Fruit fly (Drosophila melanogaster): ENCODE measurements around the gene hiw.
A peak's percentile ranks its signal among the peaks of the same experiment; 100 is the strongest.

hiw gene

DNA sequence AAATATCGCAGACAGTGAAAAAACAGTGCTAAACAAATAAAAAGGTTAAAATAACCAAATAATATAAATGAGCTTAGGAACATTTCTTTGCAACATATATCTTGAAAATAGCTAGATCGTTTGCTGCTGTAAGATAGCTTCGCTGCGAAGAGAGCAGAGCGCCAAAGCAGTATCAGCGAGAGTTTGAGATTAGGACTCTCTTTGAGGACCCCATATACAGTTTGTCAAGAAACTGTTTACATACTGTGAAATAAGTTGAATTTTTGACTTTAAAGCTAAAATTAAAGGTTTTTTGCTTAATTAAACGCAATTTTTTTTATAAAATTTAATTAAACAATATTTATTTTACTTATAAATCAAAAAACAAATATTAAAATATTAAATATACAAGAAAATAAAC, 13.4 kb upstream of the hiw start (continued):
- TF ChIP-seq CG11504 (tag; optimal IDR thresholded peaks at IDR 0.05) (peak; percentile 88), Neu2 (GFP tag; optimal IDR thresholded peaks at IDR 0.05; ENCODE audit: borderline replicate concordance) (no peak), Xrp1 (GFP tag; IDR thresholded peaks at IDR 0.05) (peak; percentile 22; the same call in 1 of the 2 replicates), pzg (GFP tag; optimal IDR thresholded peaks at IDR 0.05) (no peak), CG6254 (GFP tag; optimal IDR thresholded peaks at IDR 0.05) (no peak)

DNA sequence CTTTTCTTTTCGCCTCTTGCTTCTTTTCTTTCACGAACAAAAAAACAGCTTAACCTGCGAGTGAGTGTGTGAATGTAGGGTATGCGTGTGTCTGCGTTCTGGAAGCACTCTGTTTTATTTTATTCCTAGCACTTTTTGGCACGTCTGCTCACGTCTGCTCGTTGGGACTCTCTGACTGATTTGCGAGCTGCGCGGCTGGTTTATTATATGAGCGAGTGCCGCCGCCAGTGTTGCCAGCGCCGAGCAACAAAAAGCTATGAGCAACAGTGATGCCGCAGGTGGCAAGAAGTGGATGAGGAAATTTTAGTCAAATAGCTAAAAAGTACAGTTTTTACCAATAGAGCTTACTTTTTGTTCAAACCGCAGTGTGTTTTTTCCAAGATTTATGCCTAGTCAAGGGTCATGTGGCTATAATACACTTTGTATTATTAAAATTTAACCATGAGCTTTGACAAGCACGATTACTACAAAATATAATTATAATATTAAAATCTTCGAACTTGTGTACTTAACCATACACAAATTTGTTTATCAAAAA, 12.9 kb upstream of the hiw start, which contains the start of gene Lsd-2:
Gene Lsd-2, minus strand, starts transcription at position 183 of the 538 bp plus-strand sequence.
- TF ChIP-seq chn (GFP tag; optimal IDR thresholded peaks at IDR 0.05) (no peak), Hand (GFP tag; optimal IDR thresholded peaks at IDR 0.05) (no peak), Stat92E (GFP tag; optimal IDR thresholded peaks at IDR 0.05) (no peak), CG4404 (GFP tag; IDR thresholded peaks at IDR 0.05) (no peak), NfI (GFP tag; optimal IDR thresholded peaks at IDR 0.05) (peak; percentile 0), CG6813 (GFP tag; optimal IDR thresholded peaks at IDR 0.05) (peak; percentile 24), CG3281 (GFP tag; optimal IDR thresholded peaks at IDR 0.05) (peak; percentile 38), org-1 (GFP tag; optimal IDR thresholded peaks at IDR 0.05) (no peak), Xbp1 (GFP tag; optimal IDR thresholded peaks at IDR 0.05) (peak; percentile 33), grau (tag; optimal IDR thresholded peaks at IDR 0.05) (peak; percentile 33), dmrt11E (tag; optimal IDR thresholded peaks at IDR 0.05) (no peak), Nf-YC (tag; optimal IDR thresholded peaks at IDR 0.05) (peak; percentile 49), CG11504 (tag; optimal IDR thresholded peaks at IDR 0.05) (peak; percentile 94), eyg (GFP tag; optimal IDR thresholded peaks at IDR 0.05) (peak; percentile 25), CG13894 (tag; optimal IDR thresholded peaks at IDR 0.05) (peak; percentile 35), corto (GFP tag; optimal IDR thresholded peaks at IDR 0.05) (no peak), CG31224 (GFP tag; IDR thresholded peaks at IDR 0.05) (no peak), Myb (GFP tag; optimal IDR thresholded peaks at IDR 0.05) (no peak), Poxn (GFP tag; IDR thresholded peaks at IDR 0.05) (no peak), klu (GFP tag; IDR thresholded peaks at IDR 0.05) (no peak), Neu2 (GFP tag; optimal IDR thresholded peaks at IDR 0.05; ENCODE audit: borderline replicate concordance) (no peak), Blimp-1 (GFP tag; optimal IDR thresholded peaks at IDR 0.05) (peak; percentile 76), tna (GFP tag; IDR thresholded peaks at IDR 0.05; ENCODE audit: partially characterized antibody) (no peak), CG11695 (GFP tag; IDR thresholded peaks at IDR 0.05) (no peak), NFAT (GFP tag; IDR thresholded peaks at IDR 0.05) (peak; percentile 48; the same call in 1 of the 2 replicates), CG8765 (GFP tag; IDR thresholded peaks at IDR 0.05) (no peak), CG10366 (GFP tag; IDR thresholded peaks at IDR 0.05) (0 out of 2 replicates have a peak, but pooled peaks have one; percentile 17), MTF-1 (GFP tag; optimal IDR thresholded peaks at IDR 0.05; ENCODE audit: borderline replicate concordance) (peak; percentile 41), grn (GFP tag; optimal IDR thresholded peaks at IDR 0.05) (no peak), Elba2 (GFP tag; optimal IDR thresholded peaks at IDR 0.05) (no peak), CG11398 (GFP tag; optimal IDR thresholded peaks at IDR 0.05) (no peak), CG8478 (optimal IDR thresholded peaks at IDR 0.05) (no peak), CG12155 (GFP tag; optimal IDR thresholded peaks at IDR 0.05) (peak; percentile 81), Dref (GFP tag; IDR thresholded peaks at IDR 0.05) (no peak), ken (GFP tag; IDR thresholded peaks at IDR 0.05) (0 out of 3 replicates have a peak, but pooled peaks have one; percentile 29), exex (tag; optimal IDR thresholded peaks at IDR 0.05) (no peak), gem (tag; optimal IDR thresholded peaks at IDR 0.05) (peak; percentile 38), luna (GFP tag; optimal IDR thresholded peaks at IDR 0.05) (no peak), CG6683 (GFP tag; optimal IDR thresholded peaks at IDR 0.05) (no peak), CG10654 (GFP tag; optimal IDR thresholded peaks at IDR 0.05) (no peak), D19A (tag; optimal IDR thresholded peaks at IDR 0.05) (peak; percentile 97), CG33557 (GFP tag; optimal IDR thresholded peaks at IDR 0.05) (no peak), CG17912 (GFP tag; optimal IDR thresholded peaks at IDR 0.05) (no peak), CG10462 (GFP tag; optimal IDR thresholded peaks at IDR 0.05) (no peak), Usf (GFP tag; optimal IDR thresholded peaks at IDR 0.05) (no peak)
